Worm (Caenorhabditis elegans) whole organism, early embryonic: Measurements from ENCODE around the gene pqn-39.

Experiments used
- ama-1 ChIP-seq: fragments of 150-350 bp; optimal IDR thresholded peaks from 2 replicates; lab custom pipeline; 2014
- ets-7 ChIP-seq: sonication (generic microtip); optimal IDR thresholded peaks from 2 replicates; lab custom pipeline; 2016; ENCODE audit warnings: missing genotype, missing genetic modification characterization, missing compliant biosample characterization
- flt-1 ChIP-seq: fragments of 200-800 bp; sonication (Bioruptor generic); IDR thresholded peaks from 2 replicates; pipeline ENCODE4 v1.3.6; 2022; ENCODE audit warnings: missing genetic modification characterization, missing compliant biosample characterization
- tbx-11 ChIP-seq: fragments of 200-800 bp; sonication (Bioruptor generic); IDR thresholded peaks from 2 replicates; pipeline ENCODE4 v1.3.6; 2022; ENCODE audit warnings: missing genetic modification characterization, missing compliant biosample characterization
- tbx-37 ChIP-seq: fragments of 200-800 bp; sonication (Bioruptor generic); conservative IDR thresholded peaks from 2 replicates; pipeline ENCODE4 v1.3.6; 2022; ENCODE audit warnings: missing genetic modification reagents, missing genetic modification characterization, missing compliant biosample characterization

DNA sequence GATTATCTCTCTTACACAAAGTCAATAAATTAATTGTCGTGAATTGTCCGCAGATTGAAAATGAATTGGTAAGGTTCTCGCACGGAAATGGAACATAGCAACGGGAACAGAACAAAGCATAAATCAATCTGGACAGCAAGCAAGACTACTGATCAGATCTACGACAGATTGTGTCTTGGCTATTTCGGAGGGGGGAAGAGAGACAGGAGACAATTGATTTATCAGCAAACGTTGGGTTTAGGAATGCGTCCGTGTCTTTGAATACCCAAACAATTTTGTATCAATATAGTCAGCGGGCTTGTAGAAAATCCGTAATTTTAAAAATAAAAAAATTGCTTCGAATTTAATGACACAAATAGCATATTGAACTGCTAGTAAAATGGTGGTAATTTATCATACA, 27.2 kb downstream of the pqn-39 start:
- TF ChIP-seq ets-7 (tag; lab: Kevin White, UChicago) (no peak), tbx-37 (no peak), ama-1 (lab: Kevin White, UChicago) (no peak), tbx-11 (no peak), flt-1 (no peak)
